Fruit fly (Drosophila melanogaster) whole organism, adult: ENCODE data around the gene CG33770.

Source experiments
- CG11617 ChIP-seq: fragments of 200-800 bp; sonication (Bioruptor generic); optimal IDR thresholded peaks from 2 replicates; lab custom pipeline; 2017; ENCODE audit warnings: mild to moderate bottlenecking, missing biosample characterization, missing genetic modification reagents, missing genetic modification characterization
- CG12768 ChIP-seq: fragments of 200-800 bp; sonication (Bioruptor generic); optimal IDR thresholded peaks from 2 replicates; lab custom pipeline; 2017; ENCODE audit warnings: missing biosample characterization, missing genetic modification characterization, mild to moderate bottlenecking, moderate library complexity, missing genetic modification reagents
- CG14711 ChIP-seq: fragments of 200-800 bp; sonication (Bioruptor generic); optimal IDR thresholded peaks from 2 replicates; lab custom pipeline; 2018; ENCODE audit warnings: missing biosample characterization, mild to moderate bottlenecking, missing genetic modification characterization, moderate library complexity
- CG1620 ChIP-seq: fragments of 200-800 bp; sonication (Bioruptor generic); optimal IDR thresholded peaks from 2 replicates; lab custom pipeline; 2016; ENCODE audit warnings: missing biosample characterization, missing genetic modification characterization
- CG33017 ChIP-seq: fragments of 200-800 bp; sonication (Bioruptor generic); optimal IDR thresholded peaks from 2 replicates; lab custom pipeline; 2018; ENCODE audit warnings: missing biosample characterization, mild to moderate bottlenecking, missing genetic modification characterization, moderate library complexity
- CG5204 ChIP-seq: fragments of 200-800 bp; sonication (Bioruptor generic); optimal IDR thresholded peaks from 2 replicates; lab custom pipeline; 2016; ENCODE audit warnings: missing biosample characterization, missing genetic modification characterization
- CG7045 ChIP-seq: fragments of 200-800 bp; sonication (Bioruptor generic); optimal IDR thresholded peaks from 2 replicates; lab custom pipeline; 2017; ENCODE audit warnings: missing biosample characterization, mild to moderate bottlenecking, missing genetic modification characterization
- CG7101 ChIP-seq: fragments of 200-800 bp; sonication (Bioruptor generic); optimal IDR thresholded peaks from 2 replicates; lab custom pipeline; 2018; ENCODE audit warnings: missing biosample characterization, mild to moderate bottlenecking, missing genetic modification characterization, moderate library complexity
- Clk ChIP-seq: fragments of 200-800 bp; sonication (Bioruptor generic); optimal IDR thresholded peaks from 2 replicates; lab custom pipeline; 2017; ENCODE audit warnings: missing biosample characterization, missing genetic modification characterization
- Crg-1 ChIP-seq: fragments of 200-800 bp; sonication (Bioruptor generic); optimal IDR thresholded peaks from 2 replicates; lab custom pipeline; 2016; ENCODE audit warnings: missing biosample characterization, missing genetic modification characterization
- Hr96 ChIP-seq: fragments of 200-800 bp; sonication (Bioruptor generic); optimal IDR thresholded peaks from 2 replicates; lab custom pipeline; 2016; ENCODE audit warnings: missing biosample characterization, missing genetic modification characterization
- Mnt ChIP-seq: fragments of 200-800 bp; sonication (Bioruptor generic); optimal IDR thresholded peaks from 2 replicates; lab custom pipeline; 2016; ENCODE audit warnings: missing biosample characterization, mild to moderate bottlenecking, missing genetic modification characterization
- bab1 ChIP-seq: fragments of 200-800 bp; sonication (Bioruptor generic); optimal IDR thresholded peaks from 3 replicates; lab custom pipeline; 2019; ENCODE audit warnings: missing biosample characterization, mild to moderate bottlenecking, missing genetic modification characterization, moderate library complexity
- cic ChIP-seq: fragments of 200-800 bp; sonication (Bioruptor generic); optimal IDR thresholded peaks from 2 replicates; lab custom pipeline; 2017; ENCODE audit warnings: missing biosample characterization, mild to moderate bottlenecking, missing genetic modification characterization, moderate library complexity
- cnc ChIP-seq, 2 experiments: fragments of >200 bp; optimal IDR thresholded peaks; 2 replicates each; lab custom pipeline; 2017
- kay ChIP-seq: fragments of 200-800 bp; sonication (Bioruptor generic); peaks from one replicate; lab custom pipeline; 2016; ENCODE audit warnings: missing biosample characterization, missing genetic modification characterization, borderline replicate concordance
- ovo ChIP-seq: fragments of 200-800 bp; sonication (Bioruptor generic); optimal IDR thresholded peaks from 2 replicates; lab custom pipeline; 2016; ENCODE audit warnings: missing biosample characterization, missing genetic modification characterization
- pad ChIP-seq: fragments of 200-800 bp; sonication (Bioruptor generic); optimal IDR thresholded peaks from 3 replicates; lab custom pipeline; 2017; ENCODE audit warnings: missing biosample characterization, missing genetic modification characterization, mild to moderate bottlenecking, moderate library complexity, missing genetic modification reagents
- tj ChIP-seq: fragments of 200-800 bp; sonication (Bioruptor generic); optimal IDR thresholded peaks from 3 replicates; lab custom pipeline; 2017; ENCODE audit warnings: missing biosample characterization, mild to moderate bottlenecking, missing genetic modification characterization, moderate library complexity
- toe ChIP-seq: fragments of 200-800 bp; sonication (Bioruptor generic); optimal IDR thresholded peaks from 2 replicates; lab custom pipeline; 2016; ENCODE audit warnings: missing biosample characterization, missing genetic modification characterization

The CG33770 gene

dm6 chr3L:22648372-22648771, at the start of gene CG33770:
CG33770 (plus strand) TSS chr3L:22648672.
- TF ChIP-seq CG14711 (tag; lab: Kevin White, UChicago) (no peak), cnc (optimal IDR thresholded peaks at IDR 0.05; lab: Kevin White, UChicago) (no peak), ovo (GFP tag; lab: Kevin White, UChicago) (no peak), Hr96 (GFP tag; lab: Kevin White, UChicago) (no peak), bab1 (GFP tag; lab: Kevin White, UChicago) (no peak), CG1620 (GFP tag; lab: Kevin White, UChicago) (no peak), CG5204 (GFP tag; lab: Kevin White, UChicago) (no peak), cic (GFP tag; lab: Kevin White, UChicago) (no peak), Mnt (GFP tag; lab: Kevin White, UChicago) (no peak)

DNA sequence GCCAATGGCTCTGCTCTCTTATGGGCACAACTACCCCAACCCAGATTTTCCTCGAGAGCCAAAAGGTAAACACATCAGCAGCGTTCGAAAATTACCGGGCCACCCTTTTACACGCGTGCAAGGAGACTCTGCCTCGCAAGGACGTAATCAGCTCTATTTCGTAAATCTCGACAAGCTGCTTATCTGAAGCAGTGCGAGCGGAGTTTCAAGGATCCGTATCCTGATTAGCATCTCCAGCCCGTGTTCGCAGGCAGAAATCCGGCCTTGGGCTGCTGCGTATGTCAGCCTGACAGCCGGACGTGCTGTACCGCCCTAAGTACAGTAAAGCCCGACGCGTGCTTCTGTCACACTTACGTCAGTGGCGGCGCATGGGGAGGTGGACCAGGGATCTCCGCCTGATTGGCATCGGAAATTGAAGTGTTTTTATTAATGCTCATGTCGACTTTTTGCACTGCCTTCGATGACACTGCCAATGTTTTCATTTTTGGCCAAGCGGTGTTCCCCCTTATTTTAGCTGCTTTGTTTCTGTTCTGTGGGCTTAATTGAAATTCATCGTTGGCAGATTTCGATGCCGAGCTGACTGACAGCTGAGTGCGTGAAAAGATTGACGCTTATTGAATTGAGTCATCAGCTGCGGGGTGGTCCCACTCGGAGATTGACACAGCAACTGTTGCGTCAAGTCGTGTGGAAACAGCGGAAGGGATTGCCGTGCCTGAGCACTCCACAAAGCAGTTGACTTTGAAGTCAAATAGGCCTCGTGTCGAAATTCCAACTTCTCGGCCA, 42.6 kb upstream of the CG33770 start, which contains the start of gene ND-B14.5AL:
ND-B14.5AL (plus strand) TSS at position 733 of the 783 bp plus-strand sequence.
- TF ChIP-seq bab1 (GFP tag; lab: Kevin White, UChicago) = no peak
- TF ChIP-seq tj (GFP tag; lab: Kevin White, UChicago) = no peak
- no peak for TF ChIP-seq CG5204 (GFP tag; lab: Kevin White, UChicago)
- TF ChIP-seq ovo (GFP tag; lab: Kevin White, UChicago) = no peak
- no peak for TF ChIP-seq CG11617
- TF ChIP-seq cic (GFP tag; lab: Kevin White, UChicago) = no peak
- no peak for TF ChIP-seq CG12768
- no peak for TF ChIP-seq CG7101 (tag; lab: Kevin White, UChicago)
- no peak for TF ChIP-seq Clk
- TF ChIP-seq cnc (optimal IDR thresholded peaks at IDR 0.05; lab: Kevin White, UChicago) = no peak
- TF ChIP-seq kay (GFP tag; lab: Kevin White, UChicago) = no peak
- TF ChIP-seq CG7045 (GFP tag; lab: Kevin White, UChicago) = no peak
- TF ChIP-seq CG14711 (tag; lab: Kevin White, UChicago) = no peak
- TF ChIP-seq Crg-1 (GFP tag; lab: Kevin White, UChicago) = no peak

- TF ChIP-seq toe (GFP tag; lab: Kevin White, UChicago) = no peak
These were observed 41.4 kb upstream of the CG33770 start for dm6 chr3L:22607076-22607475.

dm6 chr3L:22616784-22617183, 31.7 kb upstream of the CG33770 start:
- TF ChIP-seq bab1 (GFP tag; lab: Kevin White, UChicago) = no peak
- TF ChIP-seq cnc (optimal IDR thresholded peaks at IDR 0.05; lab: Kevin White, UChicago) = no peak
- no peak for TF ChIP-seq CG33017 (tag; lab: Kevin White, UChicago)
- no peak for TF ChIP-seq CG12768
- no peak for TF ChIP-seq cic (GFP tag; lab: Kevin White, UChicago)
- TF ChIP-seq CG11617 = no peak
- no peak for TF ChIP-seq Mnt (GFP tag; lab: Kevin White, UChicago)
- no peak for TF ChIP-seq Hr96 (GFP tag; lab: Kevin White, UChicago)
- no peak for TF ChIP-seq CG5204 (GFP tag; lab: Kevin White, UChicago)
- no peak for TF ChIP-seq tj (GFP tag; lab: Kevin White, UChicago)
- no peak for TF ChIP-seq pad (GFP tag; lab: Kevin White, UChicago)
- TF ChIP-seq CG7101 (tag; lab: Kevin White, UChicago) = no peak
- no peak for TF ChIP-seq kay (GFP tag; lab: Kevin White, UChicago)
- TF ChIP-seq CG7045 (GFP tag; lab: Kevin White, UChicago) = no peak
- TF ChIP-seq Crg-1 (GFP tag; lab: Kevin White, UChicago) = no peak
- no peak for TF ChIP-seq ovo (GFP tag; lab: Kevin White, UChicago)

- TF ChIP-seq CG1620 (GFP tag; lab: Kevin White, UChicago) (no peak), Crg-1 (GFP tag; lab: Kevin White, UChicago) (no peak), CG7045 (GFP tag; lab: Kevin White, UChicago) (no peak), toe (GFP tag; lab: Kevin White, UChicago) (no peak), bab1 (GFP tag; lab: Kevin White, UChicago) (no peak), CG12768 (no peak), Hr96 (GFP tag; lab: Kevin White, UChicago) (no peak), CG7101 (tag; lab: Kevin White, UChicago) (no peak), ovo (GFP tag; lab: Kevin White, UChicago) (no peak), CG11617 (no peak), CG33017 (tag; lab: Kevin White, UChicago) (no peak), CG14711 (tag; lab: Kevin White, UChicago) (no peak), tj (GFP tag; lab: Kevin White, UChicago) (no peak), cic (GFP tag; lab: Kevin White, UChicago) (no peak), Mnt (GFP tag; lab: Kevin White, UChicago) (no peak), cnc (optimal IDR thresholded peaks at IDR 0.05; lab: Kevin White, UChicago) (no peak), pad (GFP tag; lab: Kevin White, UChicago) (no peak), CG5204 (GFP tag; lab: Kevin White, UChicago) (no peak), Clk (no peak), kay (GFP tag; lab: Kevin White, UChicago) (no peak)
These were observed 14.4 kb upstream of the CG33770 start for dm6 chr3L:22634111-22634510.
